Fruit fly (Drosophila melanogaster) whole organism, embryonic: ENCODE data around the gene Fas1.

Source experiments
- CG1024 ChIP-seq: fragments of 200-800 bp; sonication (Bioruptor generic); IDR thresholded peaks from 2 replicates; pipeline ENCODE4 v1.3.6; 2022; ENCODE audit warnings: missing biosample characterization, missing genetic modification characterization
- CG10462 ChIP-seq: fragments of 200-800 bp; sonication (Bioruptor generic); optimal IDR thresholded peaks from 2 replicates; lab custom pipeline; 2016; ENCODE audit warnings: missing biosample characterization, missing genetic modification characterization
- CG10979 ChIP-seq: fragments of 200-800 bp; sonication (Bioruptor generic); optimal IDR thresholded peaks from 2 replicates; lab custom pipeline; 2018; ENCODE audit warnings: missing biosample characterization, mild to moderate bottlenecking, missing genetic modification characterization, moderate library complexity
- CG11093 ChIP-seq: fragments of 200-800 bp; sonication (Bioruptor generic); IDR thresholded peaks from 3 replicates; pipeline ENCODE4 v1.3.6; 2022; ENCODE audit warnings: missing biosample characterization, missing genetic modification characterization
- CG11456 ChIP-seq: fragments of 200-800 bp; sonication (Bioruptor generic); IDR thresholded peaks from 3 replicates; pipeline ENCODE4 v1.3.6; 2022; ENCODE audit warnings: missing biosample characterization, missing genetic modification characterization
- CG12744 ChIP-seq: fragments of 200-800 bp; sonication (Bioruptor generic); optimal IDR thresholded peaks from 2 replicates; lab custom pipeline; 2016; ENCODE audit warnings: missing biosample characterization, missing genetic modification characterization
- CG14014 ChIP-seq: fragments of 200-800 bp; sonication (Bioruptor generic); IDR thresholded peaks from 2 replicates; pipeline ENCODE4 v1.3.6; 2022; ENCODE audit warnings: missing biosample characterization, missing genetic modification characterization
- CG1529 ChIP-seq: fragments of 200-800 bp; sonication (Bioruptor generic); optimal IDR thresholded peaks from 3 replicates; lab custom pipeline; 2018; ENCODE audit warnings: missing biosample characterization, missing genetic modification characterization
- CG16813 ChIP-seq: fragments of 200-800 bp; sonication (Bioruptor generic); IDR thresholded peaks from 3 replicates; pipeline ENCODE4 v1.3.6; 2022; ENCODE audit warnings: missing biosample characterization, missing genetic modification characterization; ENCODE audit not compliant: partially characterized antibody
- CG17359 ChIP-seq: fragments of 200-800 bp; sonication (Bioruptor generic); optimal IDR thresholded peaks from 3 replicates; lab custom pipeline; 2018; ENCODE audit warnings: missing biosample characterization, mild to moderate bottlenecking, missing genetic modification characterization, moderate library complexity
- CG17385 ChIP-seq: fragments of 200-800 bp; sonication (Bioruptor generic); optimal IDR thresholded peaks from 3 replicates; lab custom pipeline; 2018; ENCODE audit warnings: missing biosample characterization, mild to moderate bottlenecking, missing genetic modification characterization
- CG1792 ChIP-seq: fragments of 200-800 bp; sonication (Bioruptor generic); optimal IDR thresholded peaks from 2 replicates; lab custom pipeline; 2016; ENCODE audit warnings: missing biosample characterization, missing genetic modification characterization
- CG2116 ChIP-seq: fragments of 200-800 bp; sonication (Bioruptor generic); optimal IDR thresholded peaks from 3 replicates; lab custom pipeline; 2018; ENCODE audit warnings: missing biosample characterization, mild to moderate bottlenecking, missing genetic modification characterization
- CG4707 ChIP-seq: fragments of 200-800 bp; sonication (Bioruptor generic); optimal IDR thresholded peaks from 2 replicates; lab custom pipeline; 2018; ENCODE audit warnings: missing biosample characterization, mild to moderate bottlenecking, missing genetic modification characterization, moderate library complexity
- CG4730 ChIP-seq: fragments of 200-800 bp; sonication (Bioruptor generic); IDR thresholded peaks from 2 replicates; pipeline ENCODE4 v1.3.6; 2022; ENCODE audit warnings: missing biosample characterization, missing genetic modification characterization
- CG9876 ChIP-seq: fragments of 200-800 bp; sonication (Bioruptor generic); optimal IDR thresholded peaks from 2 replicates; lab custom pipeline; 2016; ENCODE audit warnings: missing biosample characterization, missing genetic modification characterization
- CrebB ChIP-seq: fragments of 200-800 bp; sonication (Bioruptor generic); optimal IDR thresholded peaks from 3 replicates; lab custom pipeline; 2018; ENCODE audit warnings: missing biosample characterization, mild to moderate bottlenecking, missing genetic modification characterization
- Dll ChIP-seq: fragments of 200-800 bp; sonication (Bioruptor generic); IDR thresholded peaks from 4 replicates; pipeline ENCODE4 v1.3.6; 2022; ENCODE audit warnings: missing biosample characterization, missing genetic modification characterization; ENCODE audit not compliant: partially characterized antibody
- Dp ChIP-seq: fragments of 200-800 bp; sonication (Bioruptor generic); optimal IDR thresholded peaks from 2 replicates; lab custom pipeline; 2018; ENCODE audit warnings: missing biosample characterization, mild to moderate bottlenecking, missing genetic modification characterization, moderate library complexity
- Ets97D ChIP-seq: fragments of 200-800 bp; sonication (Bioruptor generic); optimal IDR thresholded peaks from 3 replicates; lab custom pipeline; 2016; ENCODE audit warnings: missing biosample characterization, missing genetic modification characterization
- GATAe ChIP-seq: fragments of 200-800 bp; sonication (Bioruptor generic); conservative IDR thresholded peaks from 2 replicates; pipeline ENCODE4 v1.3.6; 2022; ENCODE audit warnings: missing biosample characterization, missing genetic modification characterization
- HmgZ ChIP-seq: fragments of 200-800 bp; sonication (Bioruptor generic); optimal IDR thresholded peaks from 2 replicates; lab custom pipeline; 2018; ENCODE audit warnings: missing biosample characterization, mild to moderate bottlenecking, missing genetic modification characterization
- Hmr ChIP-seq: fragments of 200-800 bp; sonication (Bioruptor generic); optimal IDR thresholded peaks from 3 replicates; lab custom pipeline; 2017; ENCODE audit warnings: mild to moderate bottlenecking, missing biosample characterization, missing genetic modification reagents, missing genetic modification characterization
- Hr39 ChIP-seq: fragments of >200 bp; optimal IDR thresholded peaks from 2 replicates; lab custom pipeline; 2017
- Hr51 ChIP-seq, 2 experiments: fragments of 200-800 bp; sonication (Bioruptor generic); optimal IDR thresholded peaks; 2 replicates in 1 of 2; 3 replicates in 1 of 2; lab custom pipeline; 2016 to 2018; ENCODE audit warnings: missing biosample characterization in 2 of 2, missing genetic modification characterization in 2 of 2, mild to moderate bottlenecking in 1 of 2, moderate library complexity in 1 of 2
- Lim3 ChIP-seq: fragments of 200-800 bp; sonication (Bioruptor generic); IDR thresholded peaks from 2 replicates; pipeline ENCODE4 v1.3.6; 2022; ENCODE audit warnings: missing biosample characterization, missing genetic modification characterization
- Max ChIP-seq: fragments of 200-800 bp; sonication (Bioruptor generic); optimal IDR thresholded peaks from 2 replicates; lab custom pipeline; 2016; ENCODE audit warnings: missing biosample characterization, mild to moderate bottlenecking, missing genetic modification characterization
- NfI ChIP-seq: fragments of 200-800 bp; sonication (Bioruptor generic); optimal IDR thresholded peaks from 3 replicates; lab custom pipeline; 2018; ENCODE audit warnings: missing biosample characterization, mild to moderate bottlenecking, missing genetic modification characterization, moderate library complexity
- Side ChIP-seq: fragments of 200-800 bp; sonication (Bioruptor generic); optimal IDR thresholded peaks from 2 replicates; lab custom pipeline; 2016; ENCODE audit warnings: missing biosample characterization, missing genetic modification characterization
- Sry-β ChIP-seq: fragments of 200-800 bp; sonication (Bioruptor generic); optimal IDR thresholded peaks from 2 replicates; lab custom pipeline; 2018; ENCODE audit warnings: missing biosample characterization, mild to moderate bottlenecking, missing genetic modification characterization, moderate library complexity
- TFAM ChIP-seq: fragments of 200-800 bp; sonication (Bioruptor generic); optimal IDR thresholded peaks from 2 replicates; lab custom pipeline; 2017; ENCODE audit warnings: missing biosample characterization, missing genetic modification characterization, inconsistent platforms
- ase ChIP-seq: fragments of 200-800 bp; sonication (Bioruptor generic); IDR thresholded peaks from 3 replicates; pipeline ENCODE4 v1.3.6; 2022; ENCODE audit warnings: missing biosample characterization, missing genetic modification characterization
- btn ChIP-seq: fragments of 200-800 bp; sonication (Bioruptor generic); optimal IDR thresholded peaks from 2 replicates; lab custom pipeline; 2016; ENCODE audit warnings: missing biosample characterization, missing genetic modification characterization
- caup ChIP-seq: fragments of 200-800 bp; sonication (Bioruptor generic); optimal IDR thresholded peaks from 3 replicates; lab custom pipeline; 2017; ENCODE audit warnings: missing biosample characterization, mild to moderate bottlenecking, missing genetic modification characterization, moderate library complexity; ENCODE audit not compliant: severe bottlenecking
- chif ChIP-seq, 2 experiments: fragments of 200-800 bp; sonication (Bioruptor generic); optimal IDR thresholded peaks; 3 replicates each; lab custom pipeline; 2016; ENCODE audit warnings: missing biosample characterization in 2 of 2, missing genetic modification characterization in 2 of 2
- disco-r ChIP-seq: fragments of 200-800 bp; sonication (Bioruptor generic); optimal IDR thresholded peaks from 2 replicates; lab custom pipeline; 2016; ENCODE audit warnings: missing biosample characterization, missing genetic modification characterization
- exex ChIP-seq: fragments of 200-800 bp; sonication (Bioruptor generic); optimal IDR thresholded peaks from 4 replicates; lab custom pipeline; 2018; ENCODE audit warnings: missing biosample characterization, mild to moderate bottlenecking, missing genetic modification characterization, moderate library complexity
- fd96Cb ChIP-seq: fragments of 200-800 bp; sonication (Bioruptor generic); optimal IDR thresholded peaks from 2 replicates; lab custom pipeline; 2018; ENCODE audit warnings: missing biosample characterization, mild to moderate bottlenecking, missing genetic modification characterization, moderate library complexity
- grn ChIP-seq: fragments of 200-800 bp; sonication (Bioruptor generic); optimal IDR thresholded peaks from 3 replicates; lab custom pipeline; 2017; ENCODE audit warnings: missing biosample characterization, missing genetic modification characterization
- ken ChIP-seq: fragments of 200-800 bp; sonication (Bioruptor generic); IDR thresholded peaks from 3 replicates; pipeline ENCODE4 v1.3.6; 2022; ENCODE audit warnings: missing biosample characterization, missing genetic modification characterization
- kni ChIP-seq: fragments of 200-800 bp; sonication (Bioruptor generic); optimal IDR thresholded peaks from 3 replicates; lab custom pipeline; 2017; ENCODE audit warnings: mild to moderate bottlenecking, missing biosample characterization, missing genetic modification reagents, missing genetic modification characterization
- nom ChIP-seq: fragments of 200-800 bp; sonication (Bioruptor generic); optimal IDR thresholded peaks from 2 replicates; lab custom pipeline; 2017; ENCODE audit warnings: missing biosample characterization, missing genetic modification characterization, mild to moderate bottlenecking, moderate library complexity, missing genetic modification reagents
- onecut ChIP-seq: fragments of 200-800 bp; sonication (Bioruptor generic); IDR thresholded peaks from 2 replicates; pipeline ENCODE4 v1.3.6; 2022; ENCODE audit warnings: missing biosample characterization, missing genetic modification characterization
- pb ChIP-seq: fragments of 200-800 bp; sonication (Bioruptor generic); optimal IDR thresholded peaks from 3 replicates; lab custom pipeline; 2016; ENCODE audit warnings: missing biosample characterization, missing genetic modification characterization
- pho ChIP-seq: fragments of 200-800 bp; sonication (Bioruptor generic); optimal IDR thresholded peaks from 2 replicates; lab custom pipeline; 2016; ENCODE audit warnings: missing biosample characterization, missing genetic modification characterization
- salm ChIP-seq: fragments of 200-800 bp; sonication (Bioruptor generic); optimal IDR thresholded peaks from 2 replicates; lab custom pipeline; 2018; ENCODE audit warnings: missing biosample characterization, mild to moderate bottlenecking, missing genetic modification characterization
- scrt ChIP-seq: fragments of 200-800 bp; sonication (Bioruptor generic); optimal IDR thresholded peaks from 2 replicates; lab custom pipeline; 2018; ENCODE audit warnings: missing biosample characterization, mild to moderate bottlenecking, missing genetic modification characterization, moderate library complexity
- tna ChIP-seq: fragments of 200-800 bp; sonication (Bioruptor generic); IDR thresholded peaks from 2 replicates; pipeline ENCODE4 v1.3.6; 2022; ENCODE audit warnings: missing biosample characterization, missing genetic modification characterization; ENCODE audit not compliant: partially characterized antibody
- trh ChIP-seq: fragments of 200-800 bp; sonication (Bioruptor generic); optimal IDR thresholded peaks from 2 replicates; lab custom pipeline; 2016; ENCODE audit warnings: missing biosample characterization, missing genetic modification characterization

Fas1 gene

dm6 chr3R:16624750-16625549 lies at the start of gene Fas1 (continued):
- TF ChIP-seq fd96Cb (no peak), CG2116 (GFP tag; lab: Kevin White, UChicago) (peak; percentile 99), CG17385 (GFP tag; lab: Kevin White, UChicago) (no peak), CG4707 (GFP tag; lab: Kevin White, UChicago) (peak; percentile 41), CG10462 (no peak), nom (peak; percentile 20), pho (GFP tag; lab: Kevin White, UChicago) (no peak), ase (GFP tag; lab: Robert Waterston, UW) (no peak), pb (GFP tag; lab: Kevin White, UChicago) (no peak), CG11093 (GFP tag; lab: Robert Waterston, UW) (no peak), CG9876 (GFP tag; lab: Kevin White, UChicago) (no peak), kni (GFP tag; lab: Kevin White, UChicago) (peak; percentile 85), CG12744 (GFP tag; lab: Kevin White, UChicago) (no peak), trh (GFP tag; lab: Kevin White, UChicago) (no peak), Side (no peak), CG14014 (GFP tag; lab: Robert Waterston, UW) (no peak), disco-r (GFP tag; lab: Kevin White, UChicago) (no peak), salm (tag; lab: Kevin White, UChicago) (no peak), CG11456 (GFP tag; lab: Robert Waterston, UW) (no peak), Dll (GFP tag; lab: Robert Waterston, UW) (peak; percentile 69), chif (GFP tag; optimal IDR thresholded peaks at IDR 0.05; lab: Kevin White, UChicago) (no peak), CrebB (no peak), Max (GFP tag; lab: Kevin White, UChicago) (no peak), Lim3 (GFP tag; lab: Robert Waterston, UW) (no peak), CG1529 (no peak), ken (GFP tag; lab: Robert Waterston, UW) (no peak), grn (no peak), Sry-β (GFP tag; lab: Kevin White, UChicago) (peak; percentile 69), Hr39 (no peak), TFAM (no peak), Hr51 (GFP tag; optimal IDR thresholded peaks at IDR 0.05; lab: Kevin White, UChicago) (no peak), tna (GFP tag; lab: Robert Waterston, UW) (0 out of 2 replicates have a peak, but pooled peaks have one; percentile 20), NfI (no peak), CG1024 (GFP tag; lab: Robert Waterston, UW) (no peak), Ets97D (GFP tag; lab: Kevin White, UChicago) (peak; percentile 59), CG10979 (tag; lab: Kevin White, UChicago) (peak; percentile 24), onecut (GFP tag; lab: Robert Waterston, UW) (peak; percentile 88), exex (tag; lab: Kevin White, UChicago) (no peak), btn (GFP tag; lab: Kevin White, UChicago) (no peak), CG1792 (GFP tag; lab: Kevin White, UChicago) (no peak), HmgZ (tag; lab: Kevin White, UChicago) (peak; percentile 36), caup (no peak), CG16813 (GFP tag; lab: Robert Waterston, UW) (peak; percentile 70; the same call in 2 of the 3 replicates), CG17359 (peak; percentile 5), Hmr (GFP tag; lab: Kevin White, UChicago) (peak; percentile 41), CG4730 (no peak), scrt (GFP tag; lab: Kevin White, UChicago) (no peak), GATAe (GFP tag; lab: Robert Waterston, UW) (no peak), Dp (GFP tag; lab: Kevin White, UChicago) (peak; percentile 73)
